Fruit fly (Drosophila melanogaster): ENCODE data around the gene CG13056.

- no peak for TF ChIP-seq CG1620 (GFP tag; optimal IDR thresholded peaks at IDR 0.05)
- TF ChIP-seq pad (GFP tag; optimal IDR thresholded peaks at IDR 0.05), result no peak
- TF ChIP-seq tj (GFP tag; optimal IDR thresholded peaks at IDR 0.05), result no peak
- no peak for TF ChIP-seq CG7101 (tag; optimal IDR thresholded peaks at IDR 0.05)
Measured at dm6 chr3L:16362119-16362653, 29.1 kb downstream of the CG13056 start, which contains the start of gene Cpr72Ea.
